Fruit fly (Drosophila melanogaster) whole organism, prepupa: ENCODE results near the gene Neurl4.

Source experiments
- CG10631 ChIP-seq: fragments of 200-800 bp; sonication (Bioruptor generic); optimal IDR thresholded peaks from 2 replicates; lab custom pipeline; 2016; ENCODE audit warnings: missing biosample characterization, missing genetic modification characterization
- CG11294 ChIP-seq: fragments of 200-800 bp; sonication (Bioruptor generic); IDR thresholded peaks from 2 replicates; pipeline ENCODE4 v1.3.6; 2022; ENCODE audit warnings: missing biosample characterization, missing genetic modification characterization
- CG11902 ChIP-seq: fragments of 200-800 bp; sonication (Bioruptor generic); optimal IDR thresholded peaks from 3 replicates; lab custom pipeline; 2016; ENCODE audit warnings: missing biosample characterization, missing genetic modification characterization
- CG1621 ChIP-seq: fragments of 200-800 bp; sonication (Bioruptor generic); optimal IDR thresholded peaks from 3 replicates; lab custom pipeline; 2018; ENCODE audit warnings: missing biosample characterization, mild to moderate bottlenecking, missing genetic modification characterization
- CG16779 ChIP-seq: fragments of 200-800 bp; sonication (Bioruptor generic); optimal IDR thresholded peaks from 3 replicates; lab custom pipeline; 2017; ENCODE audit warnings: missing biosample characterization, mild to moderate bottlenecking, missing genetic modification characterization
- CG3032 ChIP-seq: fragments of 200-800 bp; optimal IDR thresholded peaks from 2 replicates; lab custom pipeline; 2019; ENCODE audit warnings: missing biosample characterization, mild to moderate bottlenecking, missing genetic modification characterization, moderate library complexity
- CG31627 ChIP-seq: fragments of 200-800 bp; sonication (Bioruptor generic); optimal IDR thresholded peaks from 3 replicates; lab custom pipeline; 2016; ENCODE audit warnings: missing biosample characterization, missing genetic modification characterization
- CG32006 ChIP-seq: fragments of 200-800 bp; sonication (Bioruptor generic); optimal IDR thresholded peaks from 3 replicates; lab custom pipeline; 2017; ENCODE audit warnings: missing biosample characterization, mild to moderate bottlenecking, missing genetic modification characterization
- CG34406 ChIP-seq: fragments of 200-800 bp; sonication (Bioruptor generic); optimal IDR thresholded peaks from 3 replicates; lab custom pipeline; 2016; ENCODE audit warnings: missing biosample characterization, missing genetic modification characterization
- CG6163 ChIP-seq: fragments of 200-800 bp; sonication (Bioruptor generic); IDR thresholded peaks from 3 replicates; pipeline ENCODE4 v1.3.6; 2022; ENCODE audit warnings: missing biosample characterization, missing genetic modification characterization
- CG6276 ChIP-seq: fragments of 200-800 bp; sonication (Bioruptor generic); optimal IDR thresholded peaks from 2 replicates; lab custom pipeline; 2017; ENCODE audit warnings: missing biosample characterization, mild to moderate bottlenecking, missing genetic modification characterization
- CG6792 ChIP-seq: fragments of 200-800 bp; sonication (Bioruptor generic); optimal IDR thresholded peaks from 3 replicates; lab custom pipeline; 2016; ENCODE audit warnings: missing biosample characterization, missing genetic modification characterization
- CG6808 ChIP-seq: fragments of 200-800 bp; sonication (Bioruptor generic); optimal IDR thresholded peaks from 3 replicates; lab custom pipeline; 2017; ENCODE audit warnings: missing biosample characterization, missing genetic modification characterization, mild to moderate bottlenecking, moderate library complexity, missing genetic modification reagents
- CG6854 ChIP-seq: fragments of 200-800 bp; sonication (Bioruptor generic); optimal IDR thresholded peaks from 2 replicates; lab custom pipeline; 2017; ENCODE audit warnings: missing biosample characterization, mild to moderate bottlenecking, missing genetic modification characterization
- CG7368 ChIP-seq: fragments of 200-800 bp; sonication (Bioruptor generic); optimal IDR thresholded peaks from 3 replicates; lab custom pipeline; 2016; ENCODE audit warnings: missing biosample characterization, missing genetic modification characterization
- CG8119 ChIP-seq: fragments of 200-800 bp; sonication (Bioruptor generic); IDR thresholded peaks from 3 replicates; pipeline ENCODE4 v1.3.6; 2022; ENCODE audit warnings: missing biosample characterization, missing genetic modification characterization
- CG8319 ChIP-seq: fragments of 200-800 bp; sonication (Bioruptor generic); optimal IDR thresholded peaks from 3 replicates; lab custom pipeline; 2016; ENCODE audit warnings: missing biosample characterization, missing genetic modification characterization
- CG8632 ChIP-seq: fragments of 200-800 bp; sonication (Bioruptor generic); optimal IDR thresholded peaks from 3 replicates; lab custom pipeline; 2016; ENCODE audit warnings: missing biosample characterization, missing genetic modification characterization
- CG9139 ChIP-seq: fragments of 200-800 bp; sonication (Bioruptor generic); optimal IDR thresholded peaks from 3 replicates; lab custom pipeline; 2017; ENCODE audit warnings: missing biosample characterization, mild to moderate bottlenecking, missing genetic modification characterization
- Eip75B ChIP-seq: fragments of 200-800 bp; sonication (Bioruptor generic); optimal IDR thresholded peaks from 3 replicates; lab custom pipeline; 2016; ENCODE audit warnings: missing biosample characterization, missing genetic modification characterization
- Eip78C ChIP-seq: fragments of 200-800 bp; sonication (Bioruptor generic); peaks from one replicate; lab custom pipeline; 2016; ENCODE audit warnings: missing biosample characterization, missing genetic modification characterization
- Eip93F ChIP-seq: fragments of 200-800 bp; sonication (Bioruptor generic); optimal IDR thresholded peaks from 2 replicates; lab custom pipeline; 2016; ENCODE audit warnings: missing biosample characterization, mild to moderate bottlenecking, missing genetic modification characterization
- Ets21C ChIP-seq: fragments of 200-800 bp; sonication (Bioruptor generic); optimal IDR thresholded peaks from 3 replicates; lab custom pipeline; 2016; ENCODE audit warnings: missing biosample characterization, missing genetic modification characterization
- Ets96B ChIP-seq: fragments of 200-800 bp; optimal IDR thresholded peaks from 2 replicates; lab custom pipeline; 2019; ENCODE audit warnings: missing biosample characterization, mild to moderate bottlenecking, missing genetic modification characterization, moderate library complexity
- Hr38 ChIP-seq: sonication (Bioruptor generic); optimal IDR thresholded peaks from 2 replicates; lab custom pipeline; 2016; ENCODE audit warnings: missing biosample characterization, missing genetic modification characterization
- Hr4 ChIP-seq: fragments of 200-800 bp; sonication (Bioruptor generic); optimal IDR thresholded peaks from 3 replicates; lab custom pipeline; 2016; ENCODE audit warnings: missing biosample characterization, missing genetic modification characterization
- Lpt ChIP-seq: fragments of 200-800 bp; sonication (Bioruptor generic); optimal IDR thresholded peaks from 3 replicates; lab custom pipeline; 2016; ENCODE audit warnings: missing biosample characterization, missing genetic modification characterization
- OdsH ChIP-seq: fragments of 200-800 bp; sonication (Bioruptor generic); optimal IDR thresholded peaks from 3 replicates; lab custom pipeline; 2016; ENCODE audit warnings: missing biosample characterization, missing genetic modification characterization
- Sox102F ChIP-seq: fragments of 200-800 bp; sonication (Bioruptor generic); optimal IDR thresholded peaks from 2 replicates; lab custom pipeline; 2016; ENCODE audit warnings: missing biosample characterization, mild to moderate bottlenecking, missing genetic modification characterization
- Sox14 ChIP-seq: fragments of 200-800 bp; sonication (Bioruptor generic); optimal IDR thresholded peaks from 3 replicates; lab custom pipeline; 2016; ENCODE audit warnings: missing biosample characterization, missing genetic modification characterization
- achi ChIP-seq: fragments of 200-800 bp; sonication (Bioruptor generic); optimal IDR thresholded peaks from 3 replicates; lab custom pipeline; 2016; ENCODE audit warnings: missing biosample characterization, missing genetic modification characterization
- dac ChIP-seq: fragments of 200-800 bp; sonication (Bioruptor generic); optimal IDR thresholded peaks from 2 replicates; lab custom pipeline; 2017; ENCODE audit warnings: missing biosample characterization, mild to moderate bottlenecking, missing genetic modification characterization
- eg ChIP-seq: fragments of 200-800 bp; sonication (Bioruptor generic); IDR thresholded peaks from 3 replicates; pipeline ENCODE4 v1.3.6; 2022; ENCODE audit warnings: missing biosample characterization, missing genetic modification characterization
- esn ChIP-seq: fragments of 200-800 bp; sonication (Bioruptor generic); optimal IDR thresholded peaks from 2 replicates; lab custom pipeline; 2016; ENCODE audit warnings: missing biosample characterization, mild to moderate bottlenecking, missing genetic modification characterization, moderate library complexity
- fd59A ChIP-seq: fragments of 200-800 bp; sonication (Bioruptor generic); optimal IDR thresholded peaks from 2 replicates; lab custom pipeline; 2017; ENCODE audit warnings: missing biosample characterization, mild to moderate bottlenecking, missing genetic modification characterization, missing genetic modification reagents
- fd85E ChIP-seq: fragments of 200-800 bp; sonication (Bioruptor generic); optimal IDR thresholded peaks from 3 replicates; lab custom pipeline; 2016; ENCODE audit warnings: missing biosample characterization, missing genetic modification characterization
- fkh ChIP-seq: fragments of 200-800 bp; sonication (Bioruptor generic); optimal IDR thresholded peaks from 3 replicates; lab custom pipeline; 2017; ENCODE audit warnings: missing biosample characterization, mild to moderate bottlenecking, missing genetic modification characterization, moderate library complexity
- lz ChIP-seq: fragments of 200-800 bp; sonication (Bioruptor generic); optimal IDR thresholded peaks from 3 replicates; lab custom pipeline; 2016; ENCODE audit warnings: missing biosample characterization, missing genetic modification characterization
- net ChIP-seq: fragments of 200-800 bp; sonication (Bioruptor generic); optimal IDR thresholded peaks from 3 replicates; lab custom pipeline; 2016; ENCODE audit warnings: missing biosample characterization, missing genetic modification characterization
- pdm3 ChIP-seq: fragments of 200-800 bp; sonication (Bioruptor generic); optimal IDR thresholded peaks from 3 replicates; lab custom pipeline; 2016; ENCODE audit warnings: missing biosample characterization, missing genetic modification characterization
- spab ChIP-seq: fragments of 200-800 bp; sonication (Bioruptor generic); optimal IDR thresholded peaks from 2 replicates; lab custom pipeline; 2017; ENCODE audit warnings: missing biosample characterization, mild to moderate bottlenecking, missing genetic modification characterization, missing genetic modification reagents
- ss ChIP-seq, 2 experiments: fragments of 200-800 bp; sonication (Bioruptor generic); optimal IDR thresholded peaks; 2 replicates in 1 of 2; 3 replicates in 1 of 2; lab custom pipeline; 2017 to 2018; ENCODE audit warnings: mild to moderate bottlenecking in 2 of 2, missing biosample characterization in 2 of 2, missing genetic modification characterization in 2 of 2, moderate library complexity in 1 of 2
- svp ChIP-seq: fragments of 200-800 bp; sonication (Bioruptor generic); peaks from one replicate; lab custom pipeline; 2016; ENCODE audit warnings: missing biosample characterization, missing genetic modification characterization
- topi ChIP-seq: fragments of 200-800 bp; sonication (Bioruptor generic); optimal IDR thresholded peaks from 3 replicates; lab custom pipeline; 2016; ENCODE audit warnings: missing biosample characterization, missing genetic modification characterization
- vri ChIP-seq: fragments of 200-800 bp; sonication (Bioruptor generic); optimal IDR thresholded peaks from 3 replicates; lab custom pipeline; 2016; ENCODE audit warnings: missing biosample characterization, mild to moderate bottlenecking, missing genetic modification characterization

Neurl4 gene

dm6 chr3L:14055260-14055696, 5.6 kb upstream of the Neurl4 start (continued):
- TF ChIP-seq Eip78C (GFP tag; lab: Kevin White, UChicago), result peak; percentile 66
- TF ChIP-seq CG9139 (GFP tag; lab: Kevin White, UChicago), result no peak
- no peak for TF ChIP-seq CG8119 (GFP tag; lab: Robert Waterston, UW)
- no peak for TF ChIP-seq fkh (GFP tag; lab: Kevin White, UChicago)
- no peak for TF ChIP-seq dac (GFP tag; lab: Kevin White, UChicago)
- TF ChIP-seq Eip75B (GFP tag; lab: Kevin White, UChicago), result peak; percentile 58
- TF ChIP-seq net (GFP tag; lab: Kevin White, UChicago), result peak; percentile 27
- TF ChIP-seq fd85E (GFP tag; lab: Kevin White, UChicago), result no peak
- TF ChIP-seq CG10631 (GFP tag; lab: Kevin White, UChicago), result peak; percentile 18
- peak; percentile 15 for TF ChIP-seq CG8319 (GFP tag; lab: Kevin White, UChicago)
- peak; percentile 52 for TF ChIP-seq CG32006 (GFP tag; lab: Kevin White, UChicago)
- TF ChIP-seq Sox102F (GFP tag; lab: Kevin White, UChicago), result peak; percentile 74
- TF ChIP-seq Ets21C (GFP tag; lab: Kevin White, UChicago), result peak; percentile 67
- no peak for TF ChIP-seq CG6854
- TF ChIP-seq CG6792 (GFP tag; lab: Kevin White, UChicago), result peak; percentile 53
- peak; percentile 4 for TF ChIP-seq CG7368 (GFP tag; lab: Kevin White, UChicago)
- TF ChIP-seq lz, result peak; percentile 69
- no peak for TF ChIP-seq CG16779 (tag; lab: Kevin White, UChicago)
- TF ChIP-seq spab (GFP tag; lab: Kevin White, UChicago), result no peak

- TF ChIP-seq CG6854 (no peak), svp (GFP tag; lab: Kevin White, UChicago) (no peak), pdm3 (GFP tag; lab: Kevin White, UChicago) (no peak), Hr4 (GFP tag; lab: Kevin White, UChicago) (no peak), Hr38 (GFP tag; lab: Kevin White, UChicago) (no peak), Lpt (GFP tag; lab: Kevin White, UChicago) (no peak), CG32006 (GFP tag; lab: Kevin White, UChicago) (no peak)
These were observed 4.1 kb upstream of the Neurl4 start for dm6 chr3L:14053806-14054205.

- TF ChIP-seq CG6163 (GFP tag; lab: Robert Waterston, UW), result no peak
- TF ChIP-seq Hr38 (GFP tag; lab: Kevin White, UChicago), result no peak
- no peak for TF ChIP-seq Eip93F
- TF ChIP-seq topi (GFP tag; lab: Kevin White, UChicago), result peak; percentile 47
- TF ChIP-seq esn, result peak; percentile 40
- TF ChIP-seq CG8119 (GFP tag; lab: Robert Waterston, UW), result peak; percentile 55; the same call in 2 of the 3 replicates
- TF ChIP-seq eg, result peak; percentile 44; the same call in 1 of the 3 replicates
- no peak for TF ChIP-seq CG8319 (GFP tag; lab: Kevin White, UChicago)
- peak; percentile 90 for TF ChIP-seq Eip78C (GFP tag; lab: Kevin White, UChicago)
- TF ChIP-seq OdsH, result no peak
- no peak for TF ChIP-seq net (GFP tag; lab: Kevin White, UChicago)
- peak; percentile 20 for TF ChIP-seq CG3032 (tag; lab: Kevin White, UChicago)
- TF ChIP-seq spab (GFP tag; lab: Kevin White, UChicago), result no peak
- no peak for TF ChIP-seq CG11294 (GFP tag; lab: Robert Waterston, UW)
- TF ChIP-seq vri (GFP tag; lab: Kevin White, UChicago), result no peak
- TF ChIP-seq Lpt (GFP tag; lab: Kevin White, UChicago), result peak; percentile 27
- TF ChIP-seq CG8632 (GFP tag; lab: Kevin White, UChicago), result no peak
- peak; percentile 36 for TF ChIP-seq CG1621
- no peak for TF ChIP-seq pdm3 (GFP tag; lab: Kevin White, UChicago)
- no peak for TF ChIP-seq svp (GFP tag; lab: Kevin White, UChicago)
- TF ChIP-seq ss (GFP tag; optimal IDR thresholded peaks at IDR 0.05; lab: Kevin White, UChicago), result peak; percentile 52 to 69
- no peak for TF ChIP-seq CG6276 (GFP tag; lab: Kevin White, UChicago)
- TF ChIP-seq Ets96B (tag; lab: Kevin White, UChicago), result peak; percentile 14
- peak; percentile 25 for TF ChIP-seq fkh (GFP tag; lab: Kevin White, UChicago)
- no peak for TF ChIP-seq fd59A (GFP tag; lab: Kevin White, UChicago)
- peak; percentile 78 for TF ChIP-seq Sox14 (GFP tag; lab: Kevin White, UChicago)
- TF ChIP-seq achi (GFP tag; lab: Kevin White, UChicago), result no peak
- TF ChIP-seq fd85E (GFP tag; lab: Kevin White, UChicago), result no peak
- TF ChIP-seq Sox102F (GFP tag; lab: Kevin White, UChicago), result no peak
- no peak for TF ChIP-seq CG7368 (GFP tag; lab: Kevin White, UChicago)
- TF ChIP-seq CG16779 (tag; lab: Kevin White, UChicago), result peak; percentile 43
- TF ChIP-seq CG11902 (GFP tag; lab: Kevin White, UChicago), result no peak
- TF ChIP-seq CG31627 (GFP tag; lab: Kevin White, UChicago), result no peak
- peak; percentile 78 for TF ChIP-seq CG6854
- TF ChIP-seq CG6808, result peak; percentile 44
- TF ChIP-seq CG34406 (GFP tag; lab: Kevin White, UChicago), result no peak
These were observed 3.5 kb upstream of the Neurl4 start, which contains the start of the genes CG13484 and Frl for dm6 chr3L:14053073-14053643. TSS of gene CG13484 (minus strand) at chr3L:14053079. TSS of gene Frl (plus strand) at chr3L:14053215.
